Worm (Caenorhabditis elegans) whole organism, L1 larva: ENCODE results near the gene irld-65.

Experiments
- C04F5.9 ChIP-seq: sonication (generic microtip); optimal IDR thresholded peaks from 2 replicates; lab custom pipeline; 2016; ENCODE audit warnings: missing genetic modification characterization, missing compliant biosample characterization
- C16A3.4 ChIP-seq: fragments of 150-350 bp; optimal IDR thresholded peaks from 2 replicates; lab custom pipeline; 2014; ENCODE audit warnings: missing biosample characterization, missing genetic modification characterization
- F16B12.6 ChIP-seq: fragments of 150-350 bp; optimal IDR thresholded peaks from 2 replicates; lab custom pipeline; 2014; ENCODE audit warnings: missing biosample characterization, missing genetic modification characterization
- alr-1 ChIP-seq: fragments of 200-800 bp; sonication (Bioruptor generic); optimal IDR thresholded peaks from 2 replicates; lab custom pipeline; 2018; ENCODE audit warnings: borderline replicate concordance, mild to moderate bottlenecking, missing genetic modification characterization, missing compliant biosample characterization
- ama-1 ChIP-seq: fragments of 150-350 bp; optimal IDR thresholded peaks from 2 replicates; lab custom pipeline; 2014
- blmp-1 ChIP-seq: fragments of 150-350 bp; optimal IDR thresholded peaks from 2 replicates; lab custom pipeline; 2014; ENCODE audit warnings: missing biosample characterization, missing genetic modification characterization
- ceh-8 ChIP-seq: fragments of 200-800 bp; sonication (Bioruptor generic); optimal IDR thresholded peaks from 2 replicates; lab custom pipeline; 2018; ENCODE audit warnings: mild to moderate bottlenecking, missing genetic modification characterization, moderate library complexity, missing compliant biosample characterization
- ceh-88 ChIP-seq: fragments of 200-800 bp; sonication (Bioruptor generic); IDR thresholded peaks from 2 replicates; pipeline ENCODE4 v1.3.6; 2022; ENCODE audit warnings: missing genetic modification characterization, missing compliant biosample characterization
- ces-1 ChIP-seq: fragments of 150-350 bp; optimal IDR thresholded peaks from 2 replicates; lab custom pipeline; 2014; ENCODE audit warnings: missing biosample characterization, missing genetic modification reagents, missing genetic modification characterization
- efl-1 ChIP-seq, 4 experiments: fragments of 150-350 bp; optimal IDR thresholded peaks in 3 of 4; peaks in 1 of 4; 1 replicate in 1 of 4; 2 replicates in 3 of 4; lab custom pipeline; 2014; ENCODE audit warnings: missing biosample characterization in 2 of 4, missing genetic modification characterization in 2 of 4, missing genetic modification reagents in 2 of 4
- efl-3 ChIP-seq: fragments of 200-800 bp; sonication (Bioruptor generic); optimal IDR thresholded peaks from 2 replicates; lab custom pipeline; 2018; ENCODE audit warnings: mild to moderate bottlenecking, missing genetic modification characterization, missing compliant biosample characterization
- egl-13 ChIP-seq: sonication (generic microtip); optimal IDR thresholded peaks from 2 replicates; lab custom pipeline; 2016; ENCODE audit warnings: missing genotype, missing genetic modification reagents, missing genetic modification characterization, missing compliant biosample characterization
- elt-2 ChIP-seq: sonication (generic microtip); optimal IDR thresholded peaks from 2 replicates; lab custom pipeline; 2016; ENCODE audit warnings: missing genetic modification characterization, mild to moderate bottlenecking, inconsistent platforms, missing compliant biosample characterization, missing genetic modification reagents
- elt-3 ChIP-seq, 6 experiments: fragments of 150-350 bp in 1 of 6; sonication (generic microtip); optimal IDR thresholded peaks; 2 replicates each; lab custom pipeline; 2017 to 2018; ENCODE audit warnings: missing biosample characterization in 6 of 6, missing genetic modification characterization in 6 of 6, inconsistent platforms in 1 of 6
- ets-5 ChIP-seq: fragments of 200-800 bp; sonication (Bioruptor generic); IDR thresholded peaks from 2 replicates; pipeline ENCODE4 v1.3.6; 2022; ENCODE audit warnings: missing genetic modification characterization, missing compliant biosample characterization
- fkh-10 ChIP-seq: sonication (generic microtip); optimal IDR thresholded peaks from 2 replicates; lab custom pipeline; 2017; ENCODE audit warnings: missing biosample characterization, missing genetic modification reagents, missing genetic modification characterization
- fkh-8 ChIP-seq: sonication (generic microtip); optimal IDR thresholded peaks from 2 replicates; lab custom pipeline; 2016; ENCODE audit warnings: mild to moderate bottlenecking, missing genetic modification characterization, missing compliant biosample characterization
- fos-1 ChIP-seq: fragments of 150-350 bp; optimal IDR thresholded peaks from 2 replicates; lab custom pipeline; 2014; ENCODE audit warnings: missing biosample characterization, missing genetic modification characterization
- hlh-17 ChIP-seq: fragments of 200-800 bp; sonication (Bioruptor generic); optimal IDR thresholded peaks from 2 replicates; lab custom pipeline; 2018; ENCODE audit warnings: missing genetic modification characterization, mild to moderate bottlenecking, missing compliant biosample characterization, moderate library complexity, borderline replicate concordance
- hpl-2 ChIP-seq: fragments of 150-350 bp; optimal IDR thresholded peaks from 2 replicates; lab custom pipeline; 2014; ENCODE audit warnings: missing biosample characterization, missing genetic modification reagents, missing genetic modification characterization
- irx-1 ChIP-seq: sonication (generic microtip); optimal IDR thresholded peaks from 2 replicates; lab custom pipeline; 2016; ENCODE audit warnings: missing genetic modification characterization, missing compliant biosample characterization
- isw-1 ChIP-seq: fragments of 200-800 bp; sonication (Bioruptor generic); IDR thresholded peaks from 2 replicates; pipeline ENCODE4 v1.3.6; 2022; ENCODE audit warnings: missing genetic modification characterization, missing compliant biosample characterization
- jun-1 ChIP-seq: fragments of 150-350 bp; optimal IDR thresholded peaks from 2 replicates; lab custom pipeline; 2014; ENCODE audit warnings: missing biosample characterization, missing genetic modification reagents, missing genetic modification characterization
- lin-15B ChIP-seq: fragments of 150-350 bp; sonication (generic microtip); optimal IDR thresholded peaks from 3 replicates; lab custom pipeline; 2014; ENCODE audit warnings: missing biosample characterization, missing genetic modification characterization
- lin-35 ChIP-seq, 2 experiments: fragments of 150-350 bp; optimal IDR thresholded peaks; 2 replicates each; lab custom pipeline; 2014; ENCODE audit warnings: missing biosample characterization in 2 of 2, missing genetic modification characterization in 2 of 2, missing genetic modification reagents in 2 of 2
- mdl-1 ChIP-seq, 2 experiments: fragments of 150-350 bp; optimal IDR thresholded peaks; 2 replicates each; lab custom pipeline; 2014 to 2017; ENCODE audit warnings: missing biosample characterization in 2 of 2, missing genetic modification characterization in 2 of 2, inconsistent platforms in 1 of 2
- mep-1 ChIP-seq: fragments of 150-350 bp; optimal IDR thresholded peaks from 2 replicates; lab custom pipeline; 2014; ENCODE audit warnings: missing biosample characterization, missing genetic modification characterization
- nhr-11 ChIP-seq: fragments of 150-350 bp; optimal IDR thresholded peaks from 2 replicates; lab custom pipeline; 2014; ENCODE audit warnings: missing biosample characterization, missing genetic modification characterization
- nhr-19 ChIP-seq: fragments of 200-800 bp; sonication (Bioruptor generic); conservative IDR thresholded peaks from 2 replicates; pipeline ENCODE4 v1.3.6; 2022; ENCODE audit warnings: missing genetic modification characterization, missing compliant biosample characterization
- nhr-28 ChIP-seq: fragments of 150-350 bp; optimal IDR thresholded peaks from 2 replicates; lab custom pipeline; 2014; ENCODE audit warnings: missing biosample characterization, missing genetic modification characterization
- nhr-47 ChIP-seq: sonication (generic microtip); optimal IDR thresholded peaks from 2 replicates; lab custom pipeline; 2016; ENCODE audit warnings: mild to moderate bottlenecking, missing genetic modification characterization, moderate library complexity, missing compliant biosample characterization
- nhr-71 ChIP-seq: sonication (generic microtip); optimal IDR thresholded peaks from 2 replicates; lab custom pipeline; 2016; ENCODE audit warnings: mild to moderate bottlenecking, missing genetic modification characterization, moderate library complexity, missing compliant biosample characterization
- nhr-76 ChIP-seq: sonication (generic microtip); optimal IDR thresholded peaks from 2 replicates; lab custom pipeline; 2017; ENCODE audit warnings: missing biosample characterization, missing genetic modification characterization
- nhr-77 ChIP-seq: fragments of 150-350 bp; optimal IDR thresholded peaks from 2 replicates; lab custom pipeline; 2014; ENCODE audit warnings: missing biosample characterization, missing genetic modification characterization
- nhr-85 ChIP-seq: sonication (generic microtip); peaks from one replicate; lab custom pipeline; 2016; ENCODE audit warnings: missing genetic modification characterization, inconsistent platforms, missing compliant biosample characterization
- nhr-90 ChIP-seq: sonication (generic microtip); optimal IDR thresholded peaks from 2 replicates; lab custom pipeline; 2016; ENCODE audit warnings: mild to moderate bottlenecking, missing genetic modification characterization, missing compliant biosample characterization; ENCODE audit not compliant: poor library complexity
- pax-3 ChIP-seq: fragments of 200-800 bp; sonication (Bioruptor generic); optimal IDR thresholded peaks from 2 replicates; lab custom pipeline; 2018; ENCODE audit warnings: mild to moderate bottlenecking, missing genetic modification characterization, moderate library complexity, missing compliant biosample characterization
- sox-4 ChIP-seq: sonication (generic microtip); optimal IDR thresholded peaks from 2 replicates; lab custom pipeline; 2016; ENCODE audit warnings: missing genetic modification characterization, missing compliant biosample characterization
- sup-37 ChIP-seq: fragments of 200-800 bp; sonication (Bioruptor generic); optimal IDR thresholded peaks from 2 replicates; lab custom pipeline; 2018; ENCODE audit warnings: mild to moderate bottlenecking, missing genetic modification characterization, missing compliant biosample characterization
- swsn-7 ChIP-seq: sonication (generic microtip); optimal IDR thresholded peaks from 2 replicates; lab custom pipeline; 2016; ENCODE audit warnings: missing genetic modification characterization, missing compliant biosample characterization
- unc-130 ChIP-seq: fragments of 150-350 bp; optimal IDR thresholded peaks from 2 replicates; lab custom pipeline; 2017; ENCODE audit warnings: missing biosample characterization, missing genetic modification characterization, inconsistent platforms
- unc-30 ChIP-seq: sonication (generic microtip); optimal IDR thresholded peaks from 2 replicates; lab custom pipeline; 2017; ENCODE audit warnings: missing biosample characterization, missing genetic modification characterization
- unc-62 ChIP-seq: fragments of 150-350 bp; optimal IDR thresholded peaks from 2 replicates; lab custom pipeline; 2014; ENCODE audit warnings: missing biosample characterization, missing genetic modification reagents, missing genetic modification characterization
- unc-86 ChIP-seq: sonication (generic microtip); optimal IDR thresholded peaks from 2 replicates; lab custom pipeline; 2016; ENCODE audit warnings: missing genetic modification characterization, missing compliant biosample characterization
- unc-98 ChIP-seq: fragments of 200-800 bp; sonication (Bioruptor generic); IDR thresholded peaks from 2 replicates; pipeline ENCODE4 v1.3.6; 2022; ENCODE audit warnings: missing genetic modification characterization, missing compliant biosample characterization
- xbp-1 ChIP-seq: sonication (generic microtip); optimal IDR thresholded peaks from 2 replicates; lab custom pipeline; 2016; ENCODE audit warnings: missing genetic modification characterization, missing compliant biosample characterization
- zip-4 ChIP-seq: fragments of 200-800 bp; sonication (Bioruptor generic); optimal IDR thresholded peaks from 2 replicates; lab custom pipeline; 2018; ENCODE audit warnings: mild to moderate bottlenecking, missing genetic modification characterization, moderate library complexity, missing compliant biosample characterization
- ztf-11 ChIP-seq, 2 experiments: sonication (generic microtip); optimal IDR thresholded peaks; 2 replicates each; lab custom pipeline; 2016 to 2017; ENCODE audit warnings: missing genetic modification characterization in 2 of 2, missing biosample characterization in 1 of 2, missing compliant biosample characterization in 1 of 2

irld-65 gene

DNA sequence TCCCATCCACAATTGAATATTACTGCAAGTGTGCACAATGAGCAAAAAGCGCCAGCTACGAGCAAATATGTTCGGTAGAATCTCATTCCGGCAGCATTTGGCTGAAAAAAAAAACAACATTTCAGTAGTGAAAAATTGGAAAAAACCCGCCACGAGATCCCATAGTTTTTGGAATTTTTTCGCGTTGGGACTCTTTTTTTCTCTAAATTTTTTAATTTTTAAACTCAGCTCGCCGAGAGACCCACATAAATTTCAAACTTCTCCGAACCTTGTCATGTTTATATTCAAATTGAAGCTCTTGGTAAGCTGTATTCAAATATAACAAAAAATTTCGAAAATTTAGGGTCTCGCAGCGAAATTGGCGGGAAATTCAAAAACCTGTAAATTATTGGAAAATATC, 43.5 kb downstream of the irld-65 start, which contains the start of gene sqv-2:
Gene sqv-2 (minus strand): TSS at position 101 of the 400 bp plus-strand sequence.
- TF ChIP-seq swsn-7 (tag; lab: Kevin White, UChicago) (no peak), efl-1 (optimal IDR thresholded peaks at IDR 0.05; lab: Kevin White, UChicago) (no peak), efl-1 (GFP tag; optimal IDR thresholded peaks at IDR 0.05 in 1 of 2; lab: Kevin White, UChicago) (peak in 1 of 2 experiments; percentile 57), nhr-47 (no peak), nhr-11 (tag; lab: Kevin White, UChicago) (no peak), hlh-17 (GFP tag; lab: Kevin White, UChicago) (no peak), ceh-88 (GFP tag; lab: Robert Waterston, UW) (no peak), nhr-19 (no peak)

DNA sequence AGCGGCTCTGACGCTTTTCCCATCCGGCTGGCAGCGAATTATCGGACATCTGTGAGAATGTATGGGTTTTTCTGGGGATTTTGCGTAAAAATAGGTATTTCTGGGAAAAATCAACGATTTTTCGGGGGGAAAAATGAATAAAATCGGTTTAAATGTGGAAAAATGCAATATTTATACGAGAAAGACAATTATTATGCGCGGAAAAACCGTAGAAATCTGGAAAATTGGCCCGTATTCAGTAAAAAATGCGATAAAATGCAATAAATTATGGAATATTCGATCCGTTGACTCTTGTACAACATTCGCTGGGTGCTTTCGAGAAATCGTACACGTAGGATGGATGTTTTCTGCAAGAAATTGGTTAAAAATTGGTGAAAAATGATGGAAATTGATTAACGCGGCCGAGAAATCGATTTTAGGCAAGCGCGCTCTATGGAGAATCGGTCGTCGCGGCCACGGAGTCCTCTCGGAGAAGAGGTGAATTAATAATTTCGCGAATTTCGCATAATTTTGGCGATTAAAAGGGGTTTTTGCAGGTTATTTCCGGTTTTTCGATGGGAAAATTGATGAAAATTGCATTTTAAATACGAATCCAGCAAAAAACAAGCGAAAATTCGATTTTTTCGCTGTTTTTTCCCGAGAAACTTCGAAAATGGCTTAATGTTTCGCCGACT, 48.7 kb downstream of the irld-65 start, which contains the start of gene pinn-1:
Gene pinn-1 (minus strand): TSS at position 51 of the 674 bp plus-strand sequence.
- TF ChIP-seq nhr-19, result peak; percentile 92
- peak; percentile 96 for TF ChIP-seq hlh-17 (GFP tag; lab: Kevin White, UChicago)
- peak; percentile 95 for TF ChIP-seq sox-4 (tag; lab: Kevin White, UChicago)
- peak; percentile 97 for TF ChIP-seq nhr-47
- peak; percentile 85 for TF ChIP-seq ceh-8 (GFP tag; lab: Kevin White, UChicago)
- TF ChIP-seq unc-86 (tag; lab: Kevin White, UChicago), result peak; percentile 89
- TF ChIP-seq unc-62 (GFP tag; lab: Kevin White, UChicago), result no peak
- TF ChIP-seq egl-13 (tag; lab: Kevin White, UChicago), result peak; percentile 97
- TF ChIP-seq jun-1, result peak; percentile 77
- TF ChIP-seq lin-15B (tag; lab: Kevin White, UChicago), result peak; percentile 94
- TF ChIP-seq mep-1, result peak; percentile 81
- peak; percentile 92 for TF ChIP-seq xbp-1 (tag; lab: Kevin White, UChicago)
- no peak for TF ChIP-seq alr-1 (tag; lab: Kevin White, UChicago)
- peak; percentile 88 for TF ChIP-seq isw-1 (GFP tag; lab: Robert Waterston, UW)
- TF ChIP-seq lin-35 (GFP tag; optimal IDR thresholded peaks at IDR 0.05; lab: Kevin White, UChicago), result peak; percentile 85 to 87
- no peak for TF ChIP-seq nhr-76 (tag; lab: Kevin White, UChicago)
- peak; percentile 98 for TF ChIP-seq nhr-90 (tag; lab: Kevin White, UChicago)
- no peak for TF ChIP-seq nhr-28 (tag; lab: Kevin White, UChicago)
- peak; percentile 86 for TF ChIP-seq elt-2 (tag; lab: Kevin White, UChicago)
- no peak for TF ChIP-seq ces-1
- TF ChIP-seq mdl-1 (tag; optimal IDR thresholded peaks at IDR 0.05; lab: Kevin White, UChicago), result peak in 1 of 2 experiments; percentile 79
- TF ChIP-seq nhr-11 (tag; lab: Kevin White, UChicago), result peak; percentile 11
- peak; percentile 90 for TF ChIP-seq C16A3.4
- peak; percentile 49 for TF ChIP-seq blmp-1 (tag; lab: Kevin White, UChicago)
- TF ChIP-seq irx-1 (tag; lab: Kevin White, UChicago), result peak; percentile 98
- TF ChIP-seq unc-30, result no peak
- peak; percentile 97 for TF ChIP-seq C04F5.9
- TF ChIP-seq elt-3 (tag; optimal IDR thresholded peaks at IDR 0.05; lab: Kevin White, UChicago), result peak in 2 of 6 experiments; percentile 74 to 76
- peak; percentile 50 for TF ChIP-seq fos-1 (tag; lab: Kevin White, UChicago)
- peak in 1 of 2 experiments; percentile 98 for TF ChIP-seq ztf-11 (tag; optimal IDR thresholded peaks at IDR 0.05; lab: Kevin White, UChicago)
- TF ChIP-seq fkh-10, result peak; percentile 75
- peak; percentile 97 for TF ChIP-seq nhr-85 (tag; lab: Kevin White, UChicago)
- peak; percentile 96 for TF ChIP-seq fkh-8 (tag; lab: Kevin White, UChicago)
- peak; percentile 61 for TF ChIP-seq F16B12.6 (tag; lab: Kevin White, UChicago)
- TF ChIP-seq pax-3 (tag; lab: Kevin White, UChicago), result peak; percentile 97
- peak; percentile 94 for TF ChIP-seq unc-130 (tag; lab: Kevin White, UChicago)
- peak; percentile 83 for TF ChIP-seq sup-37 (GFP tag; lab: Kevin White, UChicago)
- peak; percentile 85 for TF ChIP-seq zip-4 (GFP tag; lab: Kevin White, UChicago)
- TF ChIP-seq unc-98 (GFP tag; lab: Robert Waterston, UW), result peak; percentile 94
- TF ChIP-seq hpl-2 (GFP tag; lab: Kevin White, UChicago), result peak; percentile 56
- no peak for TF ChIP-seq ets-5 (GFP tag; lab: Robert Waterston, UW)
- peak; percentile 96 for TF ChIP-seq nhr-71 (tag; lab: Kevin White, UChicago)
- TF ChIP-seq nhr-77 (tag; lab: Kevin White, UChicago), result peak; percentile 67
- no peak for TF ChIP-seq ama-1
- TF ChIP-seq efl-3, result peak; percentile 89
